Worm (Caenorhabditis elegans): ENCODE measurements around the gene gpa-8.

ce11 chrV:12611029-12611428 lies 29.3 kb downstream of the gpa-8 start, which contains the start of gene cubn-1:
- TF ChIP-seq dve-1 (tag; optimal IDR thresholded peaks at IDR 0.05) (no peak), ama-1 (optimal IDR thresholded peaks at IDR 0.05) (no peak), che-1 (tag; optimal IDR thresholded peaks at IDR 0.05) (no peak)

All from whole organism, late embryonic.